Worm (Caenorhabditis elegans) whole organism, L4 larva: ENCODE data around the gene brap-2.

Experiments
- madf-9 ChIP-seq: fragments of 200-800 bp; sonication (Bioruptor generic); conservative IDR thresholded peaks from 2 replicates; pipeline ENCODE4 v1.3.6; 2022; ENCODE audit warnings: missing genetic modification reagents, missing genetic modification characterization, missing compliant biosample characterization
- skn-1 ChIP-seq: fragments of 150-350 bp; optimal IDR thresholded peaks from 2 replicates; lab custom pipeline; 2014; ENCODE audit warnings: missing biosample characterization, missing genetic modification characterization

DNA sequence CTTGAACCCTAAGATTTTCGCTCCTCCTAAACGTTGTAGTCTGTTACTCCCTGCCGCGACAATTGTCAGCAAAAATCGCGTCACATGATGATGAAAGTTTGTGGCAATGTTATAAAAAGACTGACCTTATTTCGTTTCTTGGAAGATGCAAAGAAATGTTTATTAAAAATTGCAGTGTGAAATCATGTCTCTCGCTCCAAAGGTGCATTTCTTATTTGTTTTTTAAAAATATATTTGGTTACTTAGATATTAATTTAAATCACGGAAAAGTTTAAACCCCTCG is 14.8 kb downstream of the brap-2 start:
- TF ChIP-seq skn-1 (tag; lab: Kevin White, UChicago) (no peak), madf-9 (GFP tag; lab: Robert Waterston, UW) (no peak)
